Fruit fly (Drosophila melanogaster) whole organism, embryonic: Measurements from ENCODE around the gene CG6959.
A peak's percentile ranks its signal among the peaks of the same experiment; 100 is the strongest.

ENCODE experiments used
- Aef1 ChIP-seq: fragments of 200-800 bp; sonication (Bioruptor generic); IDR thresholded peaks from 3 replicates; pipeline ENCODE4 v1.3.6; 2022; ENCODE audit warnings: missing biosample characterization, missing genetic modification characterization
- Asciz ChIP-seq: fragments of 200-800 bp; sonication (Bioruptor generic); optimal IDR thresholded peaks from 2 replicates; lab custom pipeline; 2017; ENCODE audit warnings: missing biosample characterization, mild to moderate bottlenecking, missing genetic modification characterization, missing genetic modification reagents
- CG10274 ChIP-seq: fragments of 200-800 bp; sonication (Bioruptor generic); optimal IDR thresholded peaks from 3 replicates; lab custom pipeline; 2017; ENCODE audit warnings: missing biosample characterization, mild to moderate bottlenecking, missing genetic modification characterization
- CG12391 ChIP-seq: fragments of 200-800 bp; sonication (Bioruptor generic); optimal IDR thresholded peaks from 3 replicates; lab custom pipeline; 2018; ENCODE audit warnings: missing biosample characterization, mild to moderate bottlenecking, missing genetic modification characterization, moderate library complexity
- CG12744 ChIP-seq: fragments of 200-800 bp; sonication (Bioruptor generic); optimal IDR thresholded peaks from 2 replicates; lab custom pipeline; 2016; ENCODE audit warnings: missing biosample characterization, missing genetic modification characterization
- CG16815 ChIP-seq: fragments of 200-800 bp; sonication (Bioruptor generic); optimal IDR thresholded peaks from 3 replicates; lab custom pipeline; 2017; ENCODE audit warnings: missing biosample characterization, mild to moderate bottlenecking, missing genetic modification characterization
- CG17359 ChIP-seq: fragments of 200-800 bp; sonication (Bioruptor generic); optimal IDR thresholded peaks from 3 replicates; lab custom pipeline; 2018; ENCODE audit warnings: missing biosample characterization, mild to moderate bottlenecking, missing genetic modification characterization, moderate library complexity
- CG18476 ChIP-seq: fragments of 200-800 bp; sonication (Bioruptor generic); optimal IDR thresholded peaks from 2 replicates; lab custom pipeline; 2016; ENCODE audit warnings: missing biosample characterization, mild to moderate bottlenecking, missing genetic modification characterization
- CG2199 ChIP-seq: fragments of 200-800 bp; sonication (Bioruptor generic); IDR thresholded peaks from 3 replicates; pipeline ENCODE4 v1.3.6; 2022; ENCODE audit warnings: missing biosample characterization, missing genetic modification characterization
- CG31388 ChIP-seq: fragments of 200-800 bp; sonication (Bioruptor generic); optimal IDR thresholded peaks from 2 replicates; lab custom pipeline; 2016; ENCODE audit warnings: missing biosample characterization, missing genetic modification characterization
- CG33213 ChIP-seq: fragments of 200-800 bp; sonication (Bioruptor generic); optimal IDR thresholded peaks from 3 replicates; lab custom pipeline; 2016; ENCODE audit warnings: missing biosample characterization, missing genetic modification characterization
- CG33557 ChIP-seq: fragments of 200-800 bp; sonication (Bioruptor generic); optimal IDR thresholded peaks from 2 replicates; lab custom pipeline; 2019; ENCODE audit warnings: missing biosample characterization, mild to moderate bottlenecking, missing genetic modification characterization, moderate library complexity
- CG34422 ChIP-seq: fragments of 200-800 bp; sonication (Bioruptor generic); IDR thresholded peaks from 3 replicates; pipeline ENCODE4 v1.3.6; 2022; ENCODE audit warnings: missing biosample characterization, missing genetic modification characterization
- CG43689 ChIP-seq: fragments of 200-800 bp; sonication (Bioruptor generic); IDR thresholded peaks from 2 replicates; pipeline ENCODE4 v1.3.6; 2022; ENCODE audit warnings: missing biosample characterization, missing genetic modification characterization
- CG4730 ChIP-seq: fragments of 200-800 bp; sonication (Bioruptor generic); IDR thresholded peaks from 2 replicates; pipeline ENCODE4 v1.3.6; 2022; ENCODE audit warnings: missing biosample characterization, missing genetic modification characterization
- CG6654 ChIP-seq: fragments of 200-800 bp; sonication (Bioruptor generic); optimal IDR thresholded peaks from 2 replicates; lab custom pipeline; 2017; ENCODE audit warnings: missing biosample characterization, mild to moderate bottlenecking, missing genetic modification characterization
- CG7987 ChIP-seq: fragments of 200-800 bp; sonication (Bioruptor generic); optimal IDR thresholded peaks from 2 replicates; lab custom pipeline; 2018; ENCODE audit warnings: missing biosample characterization, mild to moderate bottlenecking, missing genetic modification characterization, moderate library complexity
- CG8924 ChIP-seq: fragments of 200-800 bp; optimal IDR thresholded peaks from 3 replicates; lab custom pipeline; 2019; ENCODE audit warnings: missing biosample characterization, mild to moderate bottlenecking, missing genetic modification characterization, moderate library complexity
- CG9215 ChIP-seq: fragments of 200-800 bp; sonication (Bioruptor generic); IDR thresholded peaks from 2 replicates; pipeline ENCODE4 v1.3.6; 2022; ENCODE audit warnings: missing biosample characterization, missing genetic modification characterization
- CG9817 ChIP-seq: fragments of 200-800 bp; sonication (Bioruptor generic); optimal IDR thresholded peaks from 2 replicates; lab custom pipeline; 2018; ENCODE audit warnings: missing biosample characterization, mild to moderate bottlenecking, missing genetic modification characterization, moderate library complexity
- CG9932 ChIP-seq: fragments of 200-800 bp; sonication (Bioruptor generic); IDR thresholded peaks from 2 replicates; pipeline ENCODE4 v1.3.6; 2022; ENCODE audit warnings: missing biosample characterization, missing genetic modification characterization
- CHES-1-like ChIP-seq: fragments of 200-800 bp; sonication (Bioruptor generic); optimal IDR thresholded peaks from 2 replicates; lab custom pipeline; 2016; ENCODE audit warnings: missing biosample characterization, missing genetic modification characterization
- Drgx ChIP-seq: fragments of 200-800 bp; sonication (Bioruptor generic); IDR thresholded peaks from 2 replicates; pipeline ENCODE4 v1.3.6; 2022; ENCODE audit warnings: missing biosample characterization, missing genetic modification characterization
- Ets65A ChIP-seq: fragments of 200-800 bp; sonication (Bioruptor generic); peaks from one replicate; lab custom pipeline; 2016; ENCODE audit warnings: missing biosample characterization, missing genetic modification characterization
- HHEX ChIP-seq: fragments of 200-800 bp; sonication (Bioruptor generic); optimal IDR thresholded peaks from 3 replicates; lab custom pipeline; 2017; ENCODE audit warnings: missing biosample characterization, mild to moderate bottlenecking, missing genetic modification characterization, missing genetic modification reagents
- Hr51 ChIP-seq, 2 experiments: fragments of 200-800 bp; sonication (Bioruptor generic); optimal IDR thresholded peaks; 2 replicates in 1 of 2; 3 replicates in 1 of 2; lab custom pipeline; 2016 to 2018; ENCODE audit warnings: missing biosample characterization in 2 of 2, missing genetic modification characterization in 2 of 2, mild to moderate bottlenecking in 1 of 2, moderate library complexity in 1 of 2
- Hsf ChIP-seq: fragments of 200-800 bp; sonication (Bioruptor generic); optimal IDR thresholded peaks from 3 replicates; lab custom pipeline; 2016; ENCODE audit warnings: missing biosample characterization, missing genetic modification characterization
- Lhr ChIP-seq: fragments of 200-800 bp; sonication (Bioruptor generic); optimal IDR thresholded peaks from 3 replicates; lab custom pipeline; 2017; ENCODE audit warnings: mild to moderate bottlenecking, missing biosample characterization, missing genetic modification reagents, missing genetic modification characterization
- Scr ChIP-seq: fragments of 200-800 bp; sonication (Bioruptor generic); IDR thresholded peaks from 2 replicates; pipeline ENCODE4 v1.3.6; 2022; ENCODE audit warnings: missing biosample characterization, missing genetic modification characterization; ENCODE audit not compliant: partially characterized antibody
- Six4 ChIP-seq: fragments of 200-800 bp; sonication (Bioruptor generic); optimal IDR thresholded peaks from 2 replicates; lab custom pipeline; 2016; ENCODE audit warnings: missing biosample characterization, missing genetic modification characterization
- Sry-δ ChIP-seq: fragments of 200-800 bp; sonication (Bioruptor generic); optimal IDR thresholded peaks from 2 replicates; lab custom pipeline; 2016; ENCODE audit warnings: missing biosample characterization, missing genetic modification characterization
- al ChIP-seq: fragments of 200-800 bp; sonication (Bioruptor generic); IDR thresholded peaks from 2 replicates; pipeline ENCODE4 v1.3.6; 2022; ENCODE audit warnings: missing biosample characterization, missing genetic modification characterization
- bowl ChIP-seq: fragments of 200-800 bp; sonication (Bioruptor generic); IDR thresholded peaks from 2 replicates; pipeline ENCODE4 v1.3.6; 2022; ENCODE audit warnings: missing biosample characterization, missing genetic modification characterization
- chif ChIP-seq, 2 experiments: fragments of 200-800 bp; sonication (Bioruptor generic); optimal IDR thresholded peaks; 3 replicates each; lab custom pipeline; 2016; ENCODE audit warnings: missing biosample characterization in 2 of 2, missing genetic modification characterization in 2 of 2
- exex ChIP-seq: fragments of 200-800 bp; sonication (Bioruptor generic); optimal IDR thresholded peaks from 4 replicates; lab custom pipeline; 2018; ENCODE audit warnings: missing biosample characterization, mild to moderate bottlenecking, missing genetic modification characterization, moderate library complexity
- gcm2 ChIP-seq: fragments of 200-800 bp; sonication (Bioruptor generic); optimal IDR thresholded peaks from 2 replicates; lab custom pipeline; 2016; ENCODE audit warnings: missing biosample characterization, missing genetic modification characterization
- grn ChIP-seq: fragments of 200-800 bp; sonication (Bioruptor generic); optimal IDR thresholded peaks from 3 replicates; lab custom pipeline; 2017; ENCODE audit warnings: missing biosample characterization, missing genetic modification characterization
- gsb ChIP-seq: fragments of 200-800 bp; sonication (Bioruptor generic); IDR thresholded peaks from 2 replicates; pipeline ENCODE4 v1.3.6; 2022; ENCODE audit warnings: missing biosample characterization, missing genetic modification characterization
- hth ChIP-seq: fragments of >200 bp; optimal IDR thresholded peaks from 2 replicates; lab custom pipeline; 2017; ENCODE audit warnings: inconsistent platforms
- klu ChIP-seq: fragments of 200-800 bp; sonication (Bioruptor generic); IDR thresholded peaks from 2 replicates; pipeline ENCODE4 v1.3.6; 2022; ENCODE audit warnings: missing biosample characterization, missing genetic modification characterization
- onecut ChIP-seq: fragments of 200-800 bp; sonication (Bioruptor generic); IDR thresholded peaks from 2 replicates; pipeline ENCODE4 v1.3.6; 2022; ENCODE audit warnings: missing biosample characterization, missing genetic modification characterization
- pho ChIP-seq: fragments of 200-800 bp; sonication (Bioruptor generic); optimal IDR thresholded peaks from 2 replicates; lab custom pipeline; 2016; ENCODE audit warnings: missing biosample characterization, missing genetic modification characterization
- pzg ChIP-seq: fragments of 200-800 bp; sonication (Bioruptor generic); optimal IDR thresholded peaks from 3 replicates; lab custom pipeline; 2018; ENCODE audit warnings: missing biosample characterization, mild to moderate bottlenecking, missing genetic modification characterization, moderate library complexity
- ro ChIP-seq: fragments of 200-800 bp; sonication (Bioruptor generic); IDR thresholded peaks from 2 replicates; pipeline ENCODE4 v1.3.6; 2022; ENCODE audit warnings: missing biosample characterization, missing genetic modification characterization
- salm ChIP-seq: fragments of 200-800 bp; sonication (Bioruptor generic); optimal IDR thresholded peaks from 2 replicates; lab custom pipeline; 2018; ENCODE audit warnings: missing biosample characterization, mild to moderate bottlenecking, missing genetic modification characterization
- schlank ChIP-seq: fragments of 200-800 bp; sonication (Bioruptor generic); optimal IDR thresholded peaks from 2 replicates; lab custom pipeline; 2018; ENCODE audit warnings: missing biosample characterization, mild to moderate bottlenecking, missing genetic modification characterization
- sd ChIP-seq: fragments of 200-800 bp; sonication (Bioruptor generic); optimal IDR thresholded peaks from 3 replicates; lab custom pipeline; 2018; ENCODE audit warnings: missing biosample characterization, mild to moderate bottlenecking, missing genetic modification characterization, moderate library complexity
- slbo ChIP-seq: fragments of 200-800 bp; sonication (Bioruptor generic); IDR thresholded peaks from 2 replicates; pipeline ENCODE4 v1.3.6; 2022; ENCODE audit warnings: missing biosample characterization, missing genetic modification characterization
- tio ChIP-seq: fragments of 200-800 bp; sonication (Bioruptor generic); optimal IDR thresholded peaks from 2 replicates; lab custom pipeline; 2017; ENCODE audit warnings: missing biosample characterization, missing genetic modification characterization, inconsistent platforms

Gene CG6959

dm6 chr3R:11778012-11778865 is 91.0 kb downstream of the CG6959 start (continued):
- TF ChIP-seq schlank, result no peak
- peak; percentile 37 for TF ChIP-seq CG12744 (GFP tag; lab: Kevin White, UChicago)
- no peak for TF ChIP-seq grn (GFP tag; lab: Kevin White, UChicago)
- TF ChIP-seq Hr51 (GFP tag; optimal IDR thresholded peaks at IDR 0.05; lab: Kevin White, UChicago), result peak; percentile 53 to 58
- peak; percentile 18 for TF ChIP-seq Hsf (GFP tag; lab: Kevin White, UChicago)
- peak; percentile 56 for TF ChIP-seq onecut (GFP tag; lab: Robert Waterston, UW)
- no peak for TF ChIP-seq gsb (GFP tag; lab: Robert Waterston, UW)
- TF ChIP-seq CG10274, result peak; percentile 11
- peak; percentile 77 for TF ChIP-seq Asciz (GFP tag; lab: Kevin White, UChicago)
- TF ChIP-seq chif (GFP tag; optimal IDR thresholded peaks at IDR 0.05; lab: Kevin White, UChicago), result peak; percentile 2 to 40
- peak; percentile 67 for TF ChIP-seq CG8924 (tag; lab: Kevin White, UChicago)
- no peak for TF ChIP-seq klu (GFP tag; lab: Robert Waterston, UW)
- TF ChIP-seq CG34422 (GFP tag; lab: Robert Waterston, UW), result peak; percentile 84; the same call in 2 of the 3 replicates
- TF ChIP-seq Aef1 (GFP tag; lab: Robert Waterston, UW), result no peak
- TF ChIP-seq CG17359, result peak; percentile 26
- peak; percentile 79 for TF ChIP-seq tio (GFP tag; lab: Kevin White, UChicago)
- TF ChIP-seq HHEX (GFP tag; lab: Kevin White, UChicago), result peak; percentile 51
- TF ChIP-seq CG12391 (tag; lab: Kevin White, UChicago), result peak; percentile 83
- no peak for TF ChIP-seq Sry-δ (GFP tag; lab: Kevin White, UChicago)
- TF ChIP-seq Ets65A (GFP tag; lab: Kevin White, UChicago), result peak; percentile 72
- peak; percentile 95 for TF ChIP-seq CG2199 (GFP tag; lab: Robert Waterston, UW)
- peak; percentile 31 for TF ChIP-seq Lhr
- TF ChIP-seq bowl, result peak; percentile 41; the same call in 1 of the 2 replicates
- TF ChIP-seq Scr (GFP tag; lab: Robert Waterston, UW), result peak; percentile 19; the same call in 1 of the 2 replicates
- TF ChIP-seq pho, result peak; percentile 30
- TF ChIP-seq CG9932, result peak; percentile 60; the same call in 1 of the 2 replicates
- TF ChIP-seq CG43689 (GFP tag; lab: Robert Waterston, UW), result no peak
- TF ChIP-seq CG6654 (GFP tag; lab: Kevin White, UChicago), result peak; percentile 37
- TF ChIP-seq CG16815, result peak; percentile 82
- TF ChIP-seq sd, result peak; percentile 77
- TF ChIP-seq pzg (GFP tag; lab: Kevin White, UChicago), result peak; percentile 2
- TF ChIP-seq hth (lab: Kevin White, UChicago), result no peak
- TF ChIP-seq CG4730 (GFP tag; lab: Robert Waterston, UW), result 0 out of 2 replicates have a peak, but pooled peaks have one; percentile 20
- TF ChIP-seq al (GFP tag; lab: Robert Waterston, UW), result peak; percentile 33; the same call in 1 of the 2 replicates
- TF ChIP-seq Six4 (GFP tag; lab: Kevin White, UChicago), result peak; percentile 61
- TF ChIP-seq CG9817 (tag; lab: Kevin White, UChicago), result peak; percentile 39
- TF ChIP-seq ro (GFP tag; lab: Robert Waterston, UW), result no peak
- TF ChIP-seq CHES-1-like (GFP tag; lab: Kevin White, UChicago), result peak; percentile 45
- peak; percentile 7 for TF ChIP-seq exex (tag; lab: Kevin White, UChicago)
- TF ChIP-seq salm, result no peak
- peak; percentile 69 for TF ChIP-seq CG7987 (GFP tag; lab: Kevin White, UChicago)
- TF ChIP-seq CG18476 (GFP tag; lab: Kevin White, UChicago), result peak; percentile 29
- TF ChIP-seq slbo, result peak; percentile 73
- peak; percentile 81 for TF ChIP-seq CG33557 (GFP tag; lab: Kevin White, UChicago)
- peak; percentile 6; the same call in 1 of the 2 replicates for TF ChIP-seq Drgx (GFP tag; lab: Robert Waterston, UW)
- peak; percentile 49 for TF ChIP-seq gcm2 (GFP tag; lab: Kevin White, UChicago)
- TF ChIP-seq CG33213 (GFP tag; lab: Kevin White, UChicago), result peak; percentile 58
- TF ChIP-seq CG9215, result peak; percentile 55
- no peak for TF ChIP-seq CG31388
